Fruit fly (Drosophila melanogaster): ENCODE data around the gene Cpr31A.

The Cpr31A gene

dm6 chr2L:10092289-10092688 lies 38.3 kb downstream of the Cpr31A start, which contains the start of gene CG13133:
CG13133 (minus strand) TSS chr2L:10092389.
- no peak for TF ChIP-seq CG17801 (GFP tag; optimal IDR thresholded peaks at IDR 0.05; ENCODE audit: partially characterized antibody)

dm6 chr2L:10093788-10094187 lies 39.8 kb downstream of the Cpr31A start, which contains the start of gene CG34109:
CG34109 (plus strand) TSS chr2L:10094088.
- TF ChIP-seq CG17801 (GFP tag; optimal IDR thresholded peaks at IDR 0.05; ENCODE audit: partially characterized antibody), result no peak

- no peak for TF ChIP-seq CG17801 (GFP tag; optimal IDR thresholded peaks at IDR 0.05; ENCODE audit: partially characterized antibody)
Observed at dm6 chr2L:10096127-10096526, 42.1 kb downstream of the Cpr31A start.

Measured in ovary, adult (tissue).